Fruit fly (Drosophila melanogaster): ENCODE results near the gene CG42633.
A peak's percentile ranks its signal among the peaks of the same experiment; 100 is the strongest.

CG42633 gene

DNA sequence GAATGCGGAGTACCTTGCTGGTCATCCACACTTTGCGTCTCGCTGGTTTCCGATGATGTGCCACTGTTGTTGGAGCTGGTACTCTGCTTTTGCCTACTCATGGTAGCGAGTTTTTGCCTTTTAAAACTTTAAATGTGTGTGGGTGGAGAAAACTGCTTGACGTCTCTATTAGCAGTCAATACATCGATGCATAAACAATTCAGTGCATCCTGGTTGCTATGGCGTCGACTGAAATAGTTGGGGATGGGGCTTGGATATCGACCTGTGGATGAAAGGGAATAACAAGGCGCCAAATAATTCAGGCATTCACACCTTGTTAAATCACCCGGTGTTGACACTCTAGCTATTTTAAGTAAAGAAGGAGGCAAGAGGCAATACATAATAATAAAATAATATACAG lies at the start of gene CG42633:
TSS of gene CG42633 (minus strand) at position 101 of the 400 bp plus-strand sequence.
- no peak for TF ChIP-seq CG17801 (GFP tag; optimal IDR thresholded peaks at IDR 0.05; ENCODE audit: partially characterized antibody)

DNA sequence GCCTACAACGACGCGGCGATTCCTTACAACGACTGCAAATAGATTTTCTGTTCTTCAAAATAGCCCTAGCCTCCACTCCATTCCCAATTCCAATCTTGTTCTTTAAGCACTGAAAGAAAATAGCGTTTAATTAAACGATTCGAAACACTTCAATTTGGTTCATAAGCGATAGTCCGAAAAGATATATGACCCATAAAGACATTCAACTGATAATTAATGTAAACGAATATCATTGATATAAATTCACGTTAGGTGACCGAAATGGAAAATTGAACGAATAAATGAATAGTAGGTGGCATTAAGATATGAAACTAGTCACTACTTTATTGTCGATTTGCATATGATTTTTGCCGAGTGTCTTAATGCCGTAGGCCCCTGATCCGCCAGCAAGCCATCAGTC lies 47.7 kb upstream of the CG42633 start:
- TF ChIP-seq CG17801 (GFP tag; optimal IDR thresholded peaks at IDR 0.05; ENCODE audit: partially characterized antibody), result no peak

DNA sequence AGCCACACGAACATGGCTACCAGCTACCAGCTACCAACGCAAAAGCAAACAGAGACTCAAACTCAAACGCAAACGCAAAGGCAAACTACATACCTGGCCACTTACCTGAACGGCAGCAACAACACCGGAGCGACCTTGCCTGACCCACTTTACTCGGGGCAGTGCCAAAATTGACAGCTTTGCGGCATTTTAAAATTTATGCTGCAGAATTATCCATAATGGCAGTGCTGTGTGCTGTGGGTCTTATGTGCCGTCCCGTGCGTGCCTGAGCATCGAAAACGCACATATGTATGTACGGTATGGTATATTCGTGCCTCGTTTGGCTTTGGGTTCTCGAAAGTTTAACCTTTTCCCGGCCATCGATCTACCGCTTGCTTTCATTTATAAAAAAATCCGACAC lies 46.6 kb upstream of the CG42633 start:
- no peak for TF ChIP-seq CG17801 (GFP tag; optimal IDR thresholded peaks at IDR 0.05; ENCODE audit: partially characterized antibody)

DNA sequence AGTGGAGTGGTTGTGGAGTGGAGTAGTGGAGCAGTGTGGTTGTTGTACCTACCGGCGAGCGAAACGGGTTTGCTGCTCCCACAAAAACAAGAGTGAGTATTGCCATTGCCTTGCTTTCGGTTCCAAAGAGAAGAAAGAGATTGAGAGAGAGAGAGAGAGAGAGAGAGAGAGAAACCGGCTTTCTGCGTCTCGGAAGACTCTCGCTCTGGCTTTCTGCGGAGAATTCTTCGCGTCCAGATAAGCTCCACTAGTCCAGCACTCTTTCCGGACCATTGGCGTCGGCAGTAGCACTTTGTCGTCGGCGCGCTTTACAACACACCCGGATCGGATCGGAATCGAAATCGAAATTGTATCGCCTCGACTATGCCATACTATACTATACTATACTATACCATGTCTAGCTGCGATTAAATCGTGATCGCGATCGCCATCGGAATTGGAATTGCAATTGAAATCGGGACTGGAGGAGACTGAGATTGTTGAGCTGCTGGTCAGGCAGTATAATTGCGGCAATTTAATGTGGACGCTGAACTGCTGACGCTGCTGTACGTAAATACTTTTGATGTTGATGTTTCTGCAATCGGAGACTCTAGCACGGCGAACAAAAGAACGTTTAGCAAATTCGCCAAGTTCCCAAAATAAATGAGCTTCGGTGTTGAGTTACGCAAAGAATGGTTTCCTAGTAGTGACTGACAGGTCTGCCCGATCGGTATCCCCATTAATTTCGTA lies 44.9 kb upstream of the CG42633 start, which contains the start of gene Cad86C:
TSS of gene Cad86C (plus strand) at position 284 of the 729 bp plus-strand sequence.
- TF ChIP-seq CG17801 (GFP tag; optimal IDR thresholded peaks at IDR 0.05; ENCODE audit: partially characterized antibody), result peak; percentile 34

DNA sequence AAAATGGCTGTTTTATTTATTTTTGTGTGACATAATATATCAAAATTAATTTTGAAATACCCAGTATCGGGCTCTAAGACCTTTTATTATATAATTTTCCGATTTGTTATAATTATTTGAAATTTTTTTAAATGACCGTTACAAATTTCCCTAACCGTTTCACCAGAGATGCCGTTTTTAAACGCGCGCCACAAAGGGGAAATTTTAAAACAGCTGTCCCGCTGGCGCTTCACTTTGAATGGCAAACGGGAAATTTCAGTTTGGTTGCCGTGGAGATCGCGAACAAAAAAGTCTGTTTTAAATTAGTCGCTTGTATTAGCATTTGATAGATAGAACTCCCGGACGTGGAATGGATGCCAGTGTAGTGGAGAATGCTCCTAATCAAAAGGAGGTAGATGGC lies 33.0 kb upstream of the CG42633 start, which contains the start of the genes CG14693 and TTLL15:
TSS of gene CG14693 (minus strand) at position 16 of the 400 bp plus-strand sequence.
TSS of gene TTLL15 (plus strand) at position 257 of the 400 bp plus-strand sequence.
- TF ChIP-seq CG17801 (GFP tag; optimal IDR thresholded peaks at IDR 0.05; ENCODE audit: partially characterized antibody), result no peak

DNA sequence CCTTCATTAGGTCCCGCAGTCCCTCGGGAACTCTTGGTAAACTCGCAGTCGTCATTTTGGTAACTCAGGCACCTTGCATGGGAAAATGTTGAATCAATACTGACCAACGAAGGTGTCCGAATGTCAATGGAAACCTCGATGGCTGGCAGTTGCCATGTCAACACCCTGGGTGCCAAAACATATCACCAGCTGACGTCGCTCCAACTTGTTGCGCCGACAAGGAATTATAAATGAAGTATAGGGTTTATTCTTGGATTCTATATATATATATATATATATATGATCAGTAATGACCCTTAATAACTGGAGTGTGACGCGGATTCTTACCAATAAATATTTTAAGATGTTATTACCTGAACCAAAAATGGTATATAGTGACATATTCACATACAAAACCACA lies 21.8 kb upstream of the CG42633 start, which contains the start of gene CG14692:
TSS of gene CG14692 (minus strand) at position 101 of the 400 bp plus-strand sequence.
- TF ChIP-seq CG17801 (GFP tag; optimal IDR thresholded peaks at IDR 0.05; ENCODE audit: partially characterized antibody), result no peak

DNA sequence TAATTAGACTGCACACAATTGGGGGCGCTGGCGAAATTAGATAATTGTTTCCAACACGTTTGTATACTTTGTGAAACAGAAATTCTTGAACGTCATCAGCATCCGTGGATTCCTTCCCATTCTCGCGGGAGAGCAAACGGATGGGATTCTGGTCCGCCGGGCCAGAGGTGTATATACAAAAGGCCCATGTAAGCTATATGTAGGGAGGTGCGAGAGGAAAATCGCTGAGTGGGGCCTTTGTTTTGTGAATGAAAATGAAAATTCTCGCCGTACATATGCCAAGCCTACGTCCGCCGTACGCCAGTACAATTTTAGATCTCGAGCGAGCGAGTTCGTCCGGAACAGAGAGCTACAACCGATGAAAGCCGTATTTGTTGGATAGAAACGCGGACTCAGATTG lies 10.5 kb upstream of the CG42633 start, which contains the start of gene CG14687:
TSS of gene CG14687 (plus strand) at position 301 of the 400 bp plus-strand sequence.
- no peak for TF ChIP-seq CG17801 (GFP tag; optimal IDR thresholded peaks at IDR 0.05; ENCODE audit: partially characterized antibody)

DNA sequence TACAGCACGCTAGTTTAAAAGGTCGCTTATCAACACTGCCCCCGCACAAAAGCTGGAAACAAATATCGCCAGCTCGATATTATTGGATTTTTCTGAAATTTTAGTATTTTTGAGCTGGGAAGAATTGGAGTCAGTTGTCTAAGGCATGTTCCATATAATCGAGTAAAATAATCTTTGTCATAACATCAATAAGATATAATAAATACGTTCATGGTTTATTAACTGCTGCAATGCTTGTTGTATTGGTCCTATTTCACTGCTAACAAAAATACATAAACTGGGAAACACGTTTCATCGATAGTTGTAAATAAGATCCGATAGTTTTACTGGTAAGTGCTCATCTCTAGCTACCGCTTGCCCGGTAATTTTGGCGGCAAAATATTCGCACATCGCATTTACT lies 6.1 kb upstream of the CG42633 start, which contains the start of the genes Art1 and Mcm5:
TSS of gene Art1 (minus strand) at position 41 of the 400 bp plus-strand sequence.
TSS of gene Mcm5 (plus strand) at position 339 of the 400 bp plus-strand sequence.
- TF ChIP-seq CG17801 (GFP tag; optimal IDR thresholded peaks at IDR 0.05; ENCODE audit: partially characterized antibody), result peak; percentile 54

DNA sequence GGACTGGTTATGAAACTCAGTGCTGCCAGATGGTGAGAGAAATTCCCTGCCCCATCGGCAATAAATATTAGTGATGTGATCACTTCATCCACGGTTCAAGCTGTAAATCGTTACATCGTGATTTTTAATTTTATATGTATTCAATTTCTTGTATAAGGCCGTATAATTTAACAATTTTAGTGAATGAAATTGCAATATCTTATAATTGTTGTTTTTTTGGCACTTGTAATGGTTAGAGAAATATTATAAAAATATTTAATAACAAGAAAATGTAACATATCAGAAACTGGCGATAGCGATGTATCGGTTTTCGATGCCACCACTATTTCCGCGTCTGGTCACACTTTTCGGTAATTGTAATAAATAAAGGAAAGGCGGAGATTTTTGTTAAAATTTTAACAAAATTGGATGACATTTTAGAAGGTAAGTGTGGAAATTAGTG lies 2.0 kb upstream of the CG42633 start, which contains the start of the genes mRpL37 and Rbp1:
TSS of gene mRpL37 (minus strand) at position 35 of the 442 bp plus-strand sequence.
TSS of gene Rbp1 (plus strand) at position 326 of the 442 bp plus-strand sequence.
- peak; percentile 73 for TF ChIP-seq CG17801 (GFP tag; optimal IDR thresholded peaks at IDR 0.05; ENCODE audit: partially characterized antibody)

DNA sequence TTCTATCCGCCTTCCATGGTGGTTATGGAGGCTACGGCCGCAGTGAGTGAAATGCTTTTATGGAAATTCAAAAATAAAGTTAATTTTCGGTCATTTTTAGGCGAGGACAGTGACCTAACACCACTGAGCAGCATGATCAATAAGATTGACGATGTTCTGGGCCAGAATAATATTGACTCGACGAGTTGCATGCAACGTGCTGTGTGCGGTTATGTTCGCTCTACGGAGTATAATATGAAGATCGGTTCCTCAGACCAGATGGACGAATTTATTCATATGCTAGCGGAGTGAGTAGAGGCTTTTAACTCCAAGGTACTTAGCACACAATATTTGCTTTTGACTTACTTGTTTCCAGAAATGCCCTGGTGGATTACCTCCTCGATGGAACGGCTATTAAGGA lies 1.9 kb downstream of the CG42633 start:
- no peak for TF ChIP-seq CG17801 (GFP tag; optimal IDR thresholded peaks at IDR 0.05; ENCODE audit: partially characterized antibody)

DNA sequence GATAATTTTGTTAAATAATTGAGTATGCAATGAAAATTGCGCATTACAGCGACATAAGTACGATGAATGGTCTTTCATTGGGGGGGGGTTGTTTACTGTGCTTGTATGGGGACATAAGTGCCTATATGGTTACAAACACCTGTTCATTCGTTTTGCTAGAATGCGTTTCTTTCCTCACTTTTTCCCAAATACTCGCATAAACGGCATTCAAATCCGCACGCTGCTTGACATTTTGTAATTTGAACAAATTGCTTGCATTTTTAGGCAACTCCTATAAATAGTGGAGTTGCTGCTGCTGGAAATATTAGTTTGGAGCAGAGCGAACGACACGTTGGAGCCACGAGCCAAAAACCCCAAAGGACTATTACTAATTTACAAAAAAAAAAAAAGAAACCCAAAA lies 2.8 kb downstream of the CG42633 start, which contains the start of gene Desi:
TSS of gene Desi (plus strand) at position 301 of the 400 bp plus-strand sequence.
- TF ChIP-seq CG17801 (GFP tag; optimal IDR thresholded peaks at IDR 0.05; ENCODE audit: partially characterized antibody), result no peak

DNA sequence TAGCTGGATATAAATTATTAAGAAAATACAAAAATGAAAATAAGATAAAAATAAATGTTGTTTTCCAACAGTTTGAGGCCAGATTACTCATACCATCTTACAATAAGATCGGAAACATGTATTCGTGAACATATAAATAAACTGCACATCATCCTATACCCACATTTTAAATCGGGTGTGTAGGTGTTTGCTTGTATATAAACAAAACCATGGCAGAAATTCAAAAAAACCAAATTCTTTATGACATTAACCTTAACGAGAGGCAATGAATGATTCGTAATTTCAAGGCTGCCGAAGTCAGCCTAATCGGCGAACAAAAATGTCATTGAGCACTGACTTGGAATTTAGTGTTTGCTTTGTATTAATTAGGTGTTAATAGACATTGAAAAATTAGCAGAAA lies 3.9 kb downstream of the CG42633 start:
- no peak for TF ChIP-seq CG17801 (GFP tag; optimal IDR thresholded peaks at IDR 0.05; ENCODE audit: partially characterized antibody)

DNA sequence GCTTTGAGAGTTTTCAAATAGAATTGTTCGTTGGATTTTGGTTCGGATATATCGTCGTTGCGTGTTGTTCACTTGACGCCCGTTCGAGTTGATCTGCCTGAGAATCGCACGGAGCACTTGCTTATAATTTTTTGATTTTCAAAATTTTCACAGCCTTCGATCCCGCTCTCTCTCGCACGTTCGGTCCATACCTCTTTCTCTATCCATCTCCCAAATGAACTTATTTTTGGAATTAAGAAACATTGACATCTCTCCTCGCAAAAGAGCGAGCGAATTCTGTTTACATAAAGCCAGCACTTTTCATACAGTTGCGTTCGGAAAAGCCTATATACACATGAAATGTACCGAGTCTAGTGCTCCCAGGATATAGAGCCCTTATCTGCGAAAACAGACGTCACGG lies 4.8 kb downstream of the CG42633 start, which contains the start of the genes CG45076, CG45078 and fau:
TSS of gene CG45076 (minus strand) at position 101 of the 400 bp plus-strand sequence.
TSS of gene CG45078 (minus strand) at position 101 of the 400 bp plus-strand sequence.
TSS of gene fau (minus strand) at position 101 of the 400 bp plus-strand sequence.
- no peak for TF ChIP-seq CG17801 (GFP tag; optimal IDR thresholded peaks at IDR 0.05; ENCODE audit: partially characterized antibody)

DNA sequence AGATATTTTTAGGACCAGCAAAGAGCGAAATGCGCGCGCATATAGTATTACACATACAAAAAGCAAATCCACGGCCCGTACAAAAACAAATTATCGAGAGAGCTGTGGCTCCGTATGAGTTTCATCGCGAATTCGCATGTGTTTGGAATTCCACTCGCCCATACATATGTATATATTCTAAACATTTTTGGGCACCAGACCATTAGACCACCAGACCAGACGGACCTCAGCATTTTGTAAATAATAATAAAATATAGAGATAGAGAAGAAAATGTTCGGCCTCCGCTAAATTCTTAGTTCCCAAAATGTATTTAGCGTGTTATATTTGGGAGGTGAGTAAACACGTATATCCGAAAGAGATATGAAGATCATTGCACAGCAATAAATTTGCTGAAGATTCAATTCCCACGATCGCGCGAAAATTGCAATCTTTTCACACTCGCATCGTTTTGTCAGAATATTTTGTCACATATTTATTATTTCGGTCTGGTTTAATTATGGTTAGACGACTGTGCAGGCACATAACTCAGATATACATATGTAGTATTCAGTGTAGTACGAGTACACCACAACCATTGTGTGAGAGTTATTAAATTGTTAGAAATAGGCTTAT lies 5.9 kb downstream of the CG42633 start:
- TF ChIP-seq CG17801 (GFP tag; optimal IDR thresholded peaks at IDR 0.05; ENCODE audit: partially characterized antibody), result no peak

DNA sequence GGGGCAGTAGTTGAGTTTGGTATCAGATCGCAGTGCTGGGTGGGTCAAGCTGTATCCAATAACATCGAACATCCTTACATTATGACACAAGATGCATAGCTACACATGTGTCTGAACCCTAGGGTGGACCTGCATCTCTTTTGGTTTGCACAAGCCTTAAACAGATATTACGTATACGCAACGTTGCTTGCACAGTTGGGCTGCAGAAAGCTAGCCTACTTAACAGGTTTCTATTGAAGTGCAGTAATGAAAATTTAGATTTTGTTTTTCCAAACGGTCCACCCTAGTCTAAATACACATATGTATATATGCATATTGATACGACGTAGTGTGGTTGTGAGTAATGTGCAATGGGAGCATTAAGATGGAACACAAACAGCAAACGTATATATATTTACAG lies 6.8 kb downstream of the CG42633 start:
- no peak for TF ChIP-seq CG17801 (GFP tag; optimal IDR thresholded peaks at IDR 0.05; ENCODE audit: partially characterized antibody)
